Fruit fly (Drosophila melanogaster) whole organism, prepupa: ENCODE measurements around the gene Nse4.
A peak's percentile ranks its signal among the peaks of the same experiment; 100 is the strongest.

Experiments used
- Blimp-1 ChIP-seq: fragments of 200-800 bp; sonication (Bioruptor generic); optimal IDR thresholded peaks from 3 replicates; lab custom pipeline; 2017; ENCODE audit warnings: missing biosample characterization, missing genetic modification characterization, mild to moderate bottlenecking, moderate library complexity, missing genetic modification reagents
- CG10631 ChIP-seq: fragments of 200-800 bp; sonication (Bioruptor generic); optimal IDR thresholded peaks from 2 replicates; lab custom pipeline; 2016; ENCODE audit warnings: missing biosample characterization, missing genetic modification characterization
- CG10669 ChIP-seq: fragments of 200-800 bp; sonication (Bioruptor generic); optimal IDR thresholded peaks from 3 replicates; lab custom pipeline; 2018; ENCODE audit warnings: missing biosample characterization, mild to moderate bottlenecking, missing genetic modification characterization, moderate library complexity
- CG11294 ChIP-seq: fragments of 200-800 bp; sonication (Bioruptor generic); IDR thresholded peaks from 2 replicates; pipeline ENCODE4 v1.3.6; 2022; ENCODE audit warnings: missing biosample characterization, missing genetic modification characterization
- CG11762 ChIP-seq: fragments of 200-800 bp; sonication (Bioruptor generic); optimal IDR thresholded peaks from 3 replicates; lab custom pipeline; 2016; ENCODE audit warnings: missing biosample characterization, missing genetic modification characterization; ENCODE audit not compliant: insufficient read depth
- CG11902 ChIP-seq: fragments of 200-800 bp; sonication (Bioruptor generic); optimal IDR thresholded peaks from 3 replicates; lab custom pipeline; 2016; ENCODE audit warnings: missing biosample characterization, missing genetic modification characterization
- CG15336 ChIP-seq: fragments of 200-800 bp; sonication (Bioruptor generic); IDR thresholded peaks from 2 replicates; pipeline ENCODE4 v1.3.6; 2022; ENCODE audit warnings: missing biosample characterization, missing genetic modification characterization
- CG1621 ChIP-seq: fragments of 200-800 bp; sonication (Bioruptor generic); optimal IDR thresholded peaks from 3 replicates; lab custom pipeline; 2018; ENCODE audit warnings: missing biosample characterization, mild to moderate bottlenecking, missing genetic modification characterization
- CG16779 ChIP-seq: fragments of 200-800 bp; sonication (Bioruptor generic); optimal IDR thresholded peaks from 3 replicates; lab custom pipeline; 2017; ENCODE audit warnings: missing biosample characterization, mild to moderate bottlenecking, missing genetic modification characterization
- CG3032 ChIP-seq: fragments of 200-800 bp; optimal IDR thresholded peaks from 2 replicates; lab custom pipeline; 2019; ENCODE audit warnings: missing biosample characterization, mild to moderate bottlenecking, missing genetic modification characterization, moderate library complexity
- CG32006 ChIP-seq: fragments of 200-800 bp; sonication (Bioruptor generic); optimal IDR thresholded peaks from 3 replicates; lab custom pipeline; 2017; ENCODE audit warnings: missing biosample characterization, mild to moderate bottlenecking, missing genetic modification characterization
- CG34406 ChIP-seq: fragments of 200-800 bp; sonication (Bioruptor generic); optimal IDR thresholded peaks from 3 replicates; lab custom pipeline; 2016; ENCODE audit warnings: missing biosample characterization, missing genetic modification characterization
- CG3919 ChIP-seq: fragments of 200-800 bp; sonication (Bioruptor generic); optimal IDR thresholded peaks from 3 replicates; lab custom pipeline; 2016; ENCODE audit warnings: missing biosample characterization, missing genetic modification characterization
- CG4318 ChIP-seq: fragments of 200-800 bp; sonication (Bioruptor generic); optimal IDR thresholded peaks from 3 replicates; lab custom pipeline; 2017; ENCODE audit warnings: missing biosample characterization, mild to moderate bottlenecking, missing genetic modification characterization
- CG6163 ChIP-seq: fragments of 200-800 bp; sonication (Bioruptor generic); IDR thresholded peaks from 3 replicates; pipeline ENCODE4 v1.3.6; 2022; ENCODE audit warnings: missing biosample characterization, missing genetic modification characterization
- CG6792 ChIP-seq: fragments of 200-800 bp; sonication (Bioruptor generic); optimal IDR thresholded peaks from 3 replicates; lab custom pipeline; 2016; ENCODE audit warnings: missing biosample characterization, missing genetic modification characterization
- CG6808 ChIP-seq: fragments of 200-800 bp; sonication (Bioruptor generic); optimal IDR thresholded peaks from 3 replicates; lab custom pipeline; 2017; ENCODE audit warnings: missing biosample characterization, missing genetic modification characterization, mild to moderate bottlenecking, moderate library complexity, missing genetic modification reagents
- CG6854 ChIP-seq: fragments of 200-800 bp; sonication (Bioruptor generic); optimal IDR thresholded peaks from 2 replicates; lab custom pipeline; 2017; ENCODE audit warnings: missing biosample characterization, mild to moderate bottlenecking, missing genetic modification characterization
- CG7368 ChIP-seq: fragments of 200-800 bp; sonication (Bioruptor generic); optimal IDR thresholded peaks from 3 replicates; lab custom pipeline; 2016; ENCODE audit warnings: missing biosample characterization, missing genetic modification characterization
- CG8119 ChIP-seq: fragments of 200-800 bp; sonication (Bioruptor generic); IDR thresholded peaks from 3 replicates; pipeline ENCODE4 v1.3.6; 2022; ENCODE audit warnings: missing biosample characterization, missing genetic modification characterization
- CG8319 ChIP-seq: fragments of 200-800 bp; sonication (Bioruptor generic); optimal IDR thresholded peaks from 3 replicates; lab custom pipeline; 2016; ENCODE audit warnings: missing biosample characterization, missing genetic modification characterization
- CG8632 ChIP-seq: fragments of 200-800 bp; sonication (Bioruptor generic); optimal IDR thresholded peaks from 3 replicates; lab custom pipeline; 2016; ENCODE audit warnings: missing biosample characterization, missing genetic modification characterization
- CG9139 ChIP-seq: fragments of 200-800 bp; sonication (Bioruptor generic); optimal IDR thresholded peaks from 3 replicates; lab custom pipeline; 2017; ENCODE audit warnings: missing biosample characterization, mild to moderate bottlenecking, missing genetic modification characterization
- Eip75B ChIP-seq: fragments of 200-800 bp; sonication (Bioruptor generic); optimal IDR thresholded peaks from 3 replicates; lab custom pipeline; 2016; ENCODE audit warnings: missing biosample characterization, missing genetic modification characterization
- Eip78C ChIP-seq: fragments of 200-800 bp; sonication (Bioruptor generic); peaks from one replicate; lab custom pipeline; 2016; ENCODE audit warnings: missing biosample characterization, missing genetic modification characterization
- Ets21C ChIP-seq: fragments of 200-800 bp; sonication (Bioruptor generic); optimal IDR thresholded peaks from 3 replicates; lab custom pipeline; 2016; ENCODE audit warnings: missing biosample characterization, missing genetic modification characterization
- Gug ChIP-seq: fragments of 200-800 bp; sonication (Bioruptor generic); IDR thresholded peaks from 2 replicates; pipeline ENCODE4 v1.3.6; 2022; ENCODE audit warnings: missing biosample characterization, missing genetic modification characterization
- Hr39 ChIP-seq: fragments of 200-800 bp; sonication (Bioruptor generic); optimal IDR thresholded peaks from 2 replicates; lab custom pipeline; 2016; ENCODE audit warnings: missing biosample characterization, missing genetic modification characterization
- Hr4 ChIP-seq: fragments of 200-800 bp; sonication (Bioruptor generic); optimal IDR thresholded peaks from 3 replicates; lab custom pipeline; 2016; ENCODE audit warnings: missing biosample characterization, missing genetic modification characterization
- Lpt ChIP-seq: fragments of 200-800 bp; sonication (Bioruptor generic); optimal IDR thresholded peaks from 3 replicates; lab custom pipeline; 2016; ENCODE audit warnings: missing biosample characterization, missing genetic modification characterization
- Met ChIP-seq: fragments of 200-800 bp; sonication (Bioruptor generic); optimal IDR thresholded peaks from 3 replicates; lab custom pipeline; 2016; ENCODE audit warnings: missing biosample characterization, missing genetic modification characterization
- OdsH ChIP-seq: fragments of 200-800 bp; sonication (Bioruptor generic); optimal IDR thresholded peaks from 3 replicates; lab custom pipeline; 2016; ENCODE audit warnings: missing biosample characterization, missing genetic modification characterization
- Smox ChIP-seq: fragments of 200-800 bp; sonication (Bioruptor generic); optimal IDR thresholded peaks from 3 replicates; lab custom pipeline; 2016; ENCODE audit warnings: missing biosample characterization, missing genetic modification characterization
- Sox102F ChIP-seq: fragments of 200-800 bp; sonication (Bioruptor generic); optimal IDR thresholded peaks from 2 replicates; lab custom pipeline; 2016; ENCODE audit warnings: missing biosample characterization, mild to moderate bottlenecking, missing genetic modification characterization
- Sox14 ChIP-seq: fragments of 200-800 bp; sonication (Bioruptor generic); optimal IDR thresholded peaks from 3 replicates; lab custom pipeline; 2016; ENCODE audit warnings: missing biosample characterization, missing genetic modification characterization
- Sox15 ChIP-seq: fragments of 200-800 bp; sonication (Bioruptor generic); optimal IDR thresholded peaks from 3 replicates; lab custom pipeline; 2016; ENCODE audit warnings: missing biosample characterization, missing genetic modification characterization
- achi ChIP-seq: fragments of 200-800 bp; sonication (Bioruptor generic); optimal IDR thresholded peaks from 3 replicates; lab custom pipeline; 2016; ENCODE audit warnings: missing biosample characterization, missing genetic modification characterization
- acj6 ChIP-seq: fragments of 200-800 bp; sonication (Bioruptor generic); optimal IDR thresholded peaks from 3 replicates; lab custom pipeline; 2016; ENCODE audit warnings: missing biosample characterization, missing genetic modification characterization
- dac ChIP-seq: fragments of 200-800 bp; sonication (Bioruptor generic); optimal IDR thresholded peaks from 2 replicates; lab custom pipeline; 2017; ENCODE audit warnings: missing biosample characterization, mild to moderate bottlenecking, missing genetic modification characterization
- dsx ChIP-seq: fragments of 200-800 bp; optimal IDR thresholded peaks from 3 replicates; lab custom pipeline; 2019; ENCODE audit warnings: missing biosample characterization, mild to moderate bottlenecking, missing genetic modification characterization, moderate library complexity; ENCODE audit not compliant: poor library complexity, severe bottlenecking
- eg ChIP-seq: fragments of 200-800 bp; sonication (Bioruptor generic); IDR thresholded peaks from 3 replicates; pipeline ENCODE4 v1.3.6; 2022; ENCODE audit warnings: missing biosample characterization, missing genetic modification characterization
- esn ChIP-seq: fragments of 200-800 bp; sonication (Bioruptor generic); optimal IDR thresholded peaks from 2 replicates; lab custom pipeline; 2016; ENCODE audit warnings: missing biosample characterization, mild to moderate bottlenecking, missing genetic modification characterization, moderate library complexity
- fd59A ChIP-seq: fragments of 200-800 bp; sonication (Bioruptor generic); optimal IDR thresholded peaks from 2 replicates; lab custom pipeline; 2017; ENCODE audit warnings: missing biosample characterization, mild to moderate bottlenecking, missing genetic modification characterization, missing genetic modification reagents
- fd85E ChIP-seq: fragments of 200-800 bp; sonication (Bioruptor generic); optimal IDR thresholded peaks from 3 replicates; lab custom pipeline; 2016; ENCODE audit warnings: missing biosample characterization, missing genetic modification characterization
- fkh ChIP-seq: fragments of 200-800 bp; sonication (Bioruptor generic); optimal IDR thresholded peaks from 3 replicates; lab custom pipeline; 2017; ENCODE audit warnings: missing biosample characterization, mild to moderate bottlenecking, missing genetic modification characterization, moderate library complexity
- lz ChIP-seq: fragments of 200-800 bp; sonication (Bioruptor generic); optimal IDR thresholded peaks from 3 replicates; lab custom pipeline; 2016; ENCODE audit warnings: missing biosample characterization, missing genetic modification characterization
- net ChIP-seq: fragments of 200-800 bp; sonication (Bioruptor generic); optimal IDR thresholded peaks from 3 replicates; lab custom pipeline; 2016; ENCODE audit warnings: missing biosample characterization, missing genetic modification characterization
- pdm3 ChIP-seq: fragments of 200-800 bp; sonication (Bioruptor generic); optimal IDR thresholded peaks from 3 replicates; lab custom pipeline; 2016; ENCODE audit warnings: missing biosample characterization, missing genetic modification characterization
- salr ChIP-seq, 2 experiments: fragments of 200-800 bp; sonication (Bioruptor generic); optimal IDR thresholded peaks; 3 replicates each; lab custom pipeline; 2016 to 2018; ENCODE audit warnings: missing biosample characterization in 2 of 2, missing genetic modification characterization in 2 of 2, mild to moderate bottlenecking in 1 of 2
- spab ChIP-seq: fragments of 200-800 bp; sonication (Bioruptor generic); optimal IDR thresholded peaks from 2 replicates; lab custom pipeline; 2017; ENCODE audit warnings: missing biosample characterization, mild to moderate bottlenecking, missing genetic modification characterization, missing genetic modification reagents
- svp ChIP-seq: fragments of 200-800 bp; sonication (Bioruptor generic); peaks from one replicate; lab custom pipeline; 2016; ENCODE audit warnings: missing biosample characterization, missing genetic modification characterization
- topi ChIP-seq: fragments of 200-800 bp; sonication (Bioruptor generic); optimal IDR thresholded peaks from 3 replicates; lab custom pipeline; 2016; ENCODE audit warnings: missing biosample characterization, missing genetic modification characterization
- vri ChIP-seq: fragments of 200-800 bp; sonication (Bioruptor generic); optimal IDR thresholded peaks from 3 replicates; lab custom pipeline; 2016; ENCODE audit warnings: missing biosample characterization, mild to moderate bottlenecking, missing genetic modification characterization

Gene Nse4

DNA sequence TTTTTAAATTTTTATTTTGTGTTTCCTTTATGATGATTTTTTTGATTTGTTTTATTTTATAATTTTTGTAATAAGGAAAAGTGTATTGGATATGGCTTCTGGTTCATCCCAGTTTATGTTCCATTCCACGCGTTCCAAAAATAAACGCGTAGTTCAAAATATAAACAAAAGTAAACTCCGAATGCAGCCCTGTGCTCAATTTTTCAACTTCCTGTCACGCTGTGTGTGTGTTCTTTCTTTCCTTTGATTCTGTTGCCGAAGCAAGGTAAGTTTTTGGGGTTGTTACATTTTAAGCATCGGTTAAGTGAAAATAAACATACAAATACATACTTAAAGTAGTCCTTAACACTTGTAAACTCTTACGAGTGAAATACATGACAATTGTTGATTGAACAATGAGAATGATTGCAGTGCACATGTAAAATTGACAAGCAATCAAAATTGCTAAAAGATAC is 31.1 kb upstream of the Nse4 start, which contains the start of the genes Ip259 and RpS27A:
Gene Ip259 (plus strand): TSS at position 231 of the 455 bp plus-strand sequence.
Gene RpS27A (plus strand): TSS at position 231 of the 455 bp plus-strand sequence.
- TF ChIP-seq CG11902 (GFP tag; lab: Kevin White, UChicago), result peak; percentile 38
- no peak for TF ChIP-seq Sox102F (GFP tag; lab: Kevin White, UChicago)
- no peak for TF ChIP-seq CG32006
- no peak for TF ChIP-seq CG1621 (tag; lab: Kevin White, UChicago)
- TF ChIP-seq Eip75B (GFP tag; lab: Kevin White, UChicago), result no peak
- TF ChIP-seq topi (GFP tag; lab: Kevin White, UChicago), result peak; percentile 71
- TF ChIP-seq Blimp-1, result peak; percentile 61
- no peak for TF ChIP-seq pdm3 (GFP tag; lab: Kevin White, UChicago)
- TF ChIP-seq lz (GFP tag; lab: Kevin White, UChicago), result peak; percentile 80
- no peak for TF ChIP-seq CG6808 (GFP tag; lab: Kevin White, UChicago)
- peak; percentile 85 for TF ChIP-seq esn
- peak; percentile 27 for TF ChIP-seq CG11762 (GFP tag; lab: Kevin White, UChicago)
- TF ChIP-seq dac (GFP tag; lab: Kevin White, UChicago), result peak; percentile 39
- no peak for TF ChIP-seq spab (GFP tag; lab: Kevin White, UChicago)
- peak; percentile 67 for TF ChIP-seq CG34406 (GFP tag; lab: Kevin White, UChicago)
- TF ChIP-seq vri (GFP tag; lab: Kevin White, UChicago), result no peak
- TF ChIP-seq Gug (GFP tag; lab: Robert Waterston, UW), result 0 out of 2 replicates have a peak, but pooled peaks have one; percentile 19
- TF ChIP-seq eg (GFP tag; lab: Robert Waterston, UW), result no peak
- peak; percentile 90 for TF ChIP-seq Eip78C (GFP tag; lab: Kevin White, UChicago)
- TF ChIP-seq CG3032 (tag; lab: Kevin White, UChicago), result peak; percentile 62
- TF ChIP-seq svp, result no peak
- no peak for TF ChIP-seq CG10631 (GFP tag; lab: Kevin White, UChicago)
- TF ChIP-seq CG10669 (GFP tag; lab: Kevin White, UChicago), result peak; percentile 62
- no peak for TF ChIP-seq net (GFP tag; lab: Kevin White, UChicago)
- no peak for TF ChIP-seq Sox14
- TF ChIP-seq acj6, result peak; percentile 70
- peak; percentile 2 for TF ChIP-seq Hr4 (GFP tag; lab: Kevin White, UChicago)
- TF ChIP-seq Smox (GFP tag; lab: Kevin White, UChicago), result no peak
- no peak for TF ChIP-seq dsx (GFP tag; lab: Kevin White, UChicago)
- peak; percentile 58 for TF ChIP-seq OdsH (GFP tag; lab: Kevin White, UChicago)
- no peak for TF ChIP-seq CG6163 (GFP tag; lab: Robert Waterston, UW)
- TF ChIP-seq CG3919 (GFP tag; lab: Kevin White, UChicago), result no peak
- TF ChIP-seq CG9139 (GFP tag; lab: Kevin White, UChicago), result peak; percentile 61
- TF ChIP-seq Sox15 (GFP tag; lab: Kevin White, UChicago), result peak; percentile 47
- peak; percentile 56 for TF ChIP-seq fd59A (GFP tag; lab: Kevin White, UChicago)
- no peak for TF ChIP-seq CG11294 (GFP tag; lab: Robert Waterston, UW)
- no peak for TF ChIP-seq Lpt (GFP tag; lab: Kevin White, UChicago)
- TF ChIP-seq CG4318, result no peak
- TF ChIP-seq Ets21C (GFP tag; lab: Kevin White, UChicago), result peak; percentile 6
- no peak for TF ChIP-seq CG16779 (tag; lab: Kevin White, UChicago)
- TF ChIP-seq CG7368 (GFP tag; lab: Kevin White, UChicago), result no peak
- TF ChIP-seq Met (GFP tag; lab: Kevin White, UChicago), result no peak
- peak; percentile 36; the same call in 1 of the 3 replicates for TF ChIP-seq CG8119
- TF ChIP-seq CG8632, result peak; percentile 32
- TF ChIP-seq CG6792 (GFP tag; lab: Kevin White, UChicago), result peak; percentile 59
- TF ChIP-seq achi (GFP tag; lab: Kevin White, UChicago), result no peak
- TF ChIP-seq fkh (GFP tag; lab: Kevin White, UChicago), result peak; percentile 59
- peak; percentile 63 for TF ChIP-seq fd85E (GFP tag; lab: Kevin White, UChicago)
- TF ChIP-seq CG15336 (GFP tag; lab: Robert Waterston, UW), result no peak
- peak; percentile 60 for TF ChIP-seq CG8319 (GFP tag; lab: Kevin White, UChicago)
- TF ChIP-seq salr (GFP tag; optimal IDR thresholded peaks at IDR 0.05; lab: Kevin White, UChicago), result peak in 1 of 2 experiments; percentile 88
- TF ChIP-seq CG6854, result peak; percentile 84
- TF ChIP-seq Hr39 (GFP tag; lab: Kevin White, UChicago), result no peak
